Worm (Caenorhabditis elegans) whole organism, midembryonic: Measurements from ENCODE around the gene C45G7.13.

ENCODE experiments used
- T22C8.4 ChIP-seq: fragments of 200-800 bp; sonication (Bioruptor generic); IDR thresholded peaks from 2 replicates; pipeline ENCODE4 v1.3.6; 2022; ENCODE audit warnings: missing genetic modification characterization, missing compliant biosample characterization
- cog-1 ChIP-seq: sonication (generic microtip); optimal IDR thresholded peaks from 2 replicates; lab custom pipeline; 2016; ENCODE audit warnings: missing genetic modification characterization, missing compliant biosample characterization
- flt-1 ChIP-seq: fragments of 200-800 bp; sonication (Bioruptor generic); IDR thresholded peaks from 2 replicates; pipeline ENCODE4 v1.3.6; 2022; ENCODE audit warnings: missing genetic modification characterization, missing compliant biosample characterization
- klf-2 ChIP-seq: fragments of 200-800 bp; sonication (Bioruptor generic); conservative IDR thresholded peaks from 2 replicates; pipeline ENCODE4 v1.3.6; 2022; ENCODE audit warnings: missing genetic modification reagents, missing genetic modification characterization, missing compliant biosample characterization
- med-1 ChIP-seq: sonication (generic microtip); optimal IDR thresholded peaks from 2 replicates; lab custom pipeline; 2017; ENCODE audit warnings: missing genetic modification characterization, mild to moderate bottlenecking, missing compliant biosample characterization, antibody characterized with exemption, missing genetic modification reagents; ENCODE audit not compliant: insufficient read depth
- tab-1 ChIP-seq: fragments of 200-800 bp; sonication (Bioruptor generic); IDR thresholded peaks from 2 replicates; pipeline ENCODE4 v1.3.6; 2022; ENCODE audit warnings: missing genetic modification characterization, missing compliant biosample characterization
- ztf-23 ChIP-seq: fragments of 200-800 bp; sonication (Bioruptor generic); IDR thresholded peaks from 2 replicates; pipeline ENCODE4 v1.3.6; 2022; ENCODE audit warnings: missing genetic modification reagents, missing genetic modification characterization, missing compliant biosample characterization

DNA sequence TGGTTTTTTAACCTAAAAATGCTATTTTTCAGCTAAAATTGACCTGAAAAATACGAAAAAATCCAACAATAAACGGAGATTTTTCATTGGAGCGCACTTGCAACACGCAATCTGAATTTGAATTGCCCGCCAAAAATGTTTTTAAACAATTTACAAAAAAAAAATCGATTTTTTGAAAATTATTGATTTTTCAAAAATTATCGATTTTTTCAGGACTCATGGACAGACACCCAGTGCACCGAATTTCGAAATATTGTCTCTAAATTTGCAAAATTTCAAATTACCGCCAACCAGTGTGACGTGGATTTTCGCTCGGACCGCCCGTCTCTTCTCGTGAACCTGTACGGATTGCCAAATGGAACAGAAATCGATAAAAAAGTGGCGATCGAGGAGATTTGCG, 59.3 kb downstream of the C45G7.13 start:
- TF ChIP-seq ztf-23 (GFP tag; lab: Robert Waterston, UW) (no peak), tab-1 (GFP tag; lab: Robert Waterston, UW) (no peak), cog-1 (no peak), flt-1 (GFP tag; lab: Robert Waterston, UW) (no peak), T22C8.4 (peak; percentile 83), klf-2 (GFP tag; lab: Robert Waterston, UW) (no peak), med-1 (GFP tag; lab: Kevin White, UChicago) (no peak)
